Worm (Caenorhabditis elegans): ENCODE measurements around the gene npr-34.

DNA sequence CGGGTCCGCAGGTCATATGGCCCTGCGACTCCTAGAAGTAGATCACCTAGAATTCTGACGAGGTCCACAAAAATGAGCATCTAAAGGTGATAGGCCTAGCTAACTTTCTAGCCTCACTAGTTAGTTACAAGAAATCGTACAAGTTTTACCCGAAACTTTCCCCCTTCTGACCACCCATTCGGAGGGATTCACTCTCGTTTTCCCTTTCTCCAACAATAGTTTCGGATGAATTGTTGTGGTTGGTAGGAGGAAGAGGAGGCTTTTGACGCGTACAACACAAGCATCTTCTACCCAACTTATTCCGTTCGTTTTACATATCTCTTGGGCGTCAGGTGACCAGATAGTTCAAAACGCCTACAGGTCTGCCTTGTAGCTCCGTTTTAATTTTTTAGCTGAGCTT, 37.5 kb downstream of the npr-34 start:
- TF ChIP-seq T22C8.4 (GFP tag; IDR thresholded peaks at IDR 0.05) (no peak), ref-1 (GFP tag; conservative IDR thresholded peaks at IDR 0.05) (no peak), flt-1 (GFP tag; IDR thresholded peaks at IDR 0.05) (no peak), ztf-29 (GFP tag; IDR thresholded peaks at IDR 0.05) (no peak), med-1 (GFP tag; optimal IDR thresholded peaks at IDR 0.05; ENCODE audit: insufficient read depth) (no peak), ztf-23 (GFP tag; IDR thresholded peaks at IDR 0.05) (no peak), klf-2 (GFP tag; conservative IDR thresholded peaks at IDR 0.05) (no peak), tab-1 (GFP tag; IDR thresholded peaks at IDR 0.05) (no peak), cog-1 (tag; optimal IDR thresholded peaks at IDR 0.05) (no peak)

Measured in whole organism, midembryonic.